Worm (Caenorhabditis elegans): ENCODE measurements around the gene ins-4.
A peak's percentile ranks its signal among the peaks of the same experiment; 100 is the strongest.

Gene ins-4

DNA sequence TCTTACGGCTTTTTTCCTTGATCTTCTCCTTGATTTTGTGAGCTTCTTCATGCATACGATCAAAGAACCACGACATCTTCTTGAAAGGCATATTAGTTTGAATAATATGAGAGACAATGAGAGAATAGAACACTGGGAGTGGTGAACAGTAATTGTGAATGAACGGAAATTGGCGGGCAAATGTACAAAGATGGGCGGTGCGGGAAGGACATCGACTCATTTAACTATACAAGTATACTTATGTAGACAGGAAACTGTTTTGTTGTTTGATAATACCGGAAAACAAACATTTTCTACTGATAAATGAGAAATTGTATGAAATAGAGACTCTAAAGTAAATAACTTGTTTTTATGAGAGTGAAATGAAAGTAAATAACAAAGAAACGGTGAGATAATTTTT is 48.9 kb downstream of the ins-4 start, which contains the start of gene R12C12.5:
Gene R12C12.5, minus strand, starts transcription at position 101 of the 400 bp plus-strand sequence.
- TF ChIP-seq madf-2 (tag; optimal IDR thresholded peaks at IDR 0.05) (no peak), unc-55 (GFP tag; optimal IDR thresholded peaks at IDR 0.05) (no peak), elt-4 (tag; optimal IDR thresholded peaks at IDR 0.05) (no peak), ceh-9 (tag; optimal IDR thresholded peaks at IDR 0.05) (no peak), unc-3 (GFP tag; conservative IDR thresholded peaks at IDR 0.05) (no peak), unc-3 (tag; optimal IDR thresholded peaks at IDR 0.05) (no peak), hlh-6 (tag; optimal IDR thresholded peaks at IDR 0.05) (no peak), tbx-7 (tag; optimal IDR thresholded peaks at IDR 0.05) (no peak), K02D7.2 (tag; optimal IDR thresholded peaks at IDR 0.05) (no peak), nhr-232 (tag; optimal IDR thresholded peaks at IDR 0.05) (no peak), pqm-1 (tag; optimal IDR thresholded peaks at IDR 0.05) (no peak), pax-1 (tag; optimal IDR thresholded peaks at IDR 0.05) (no peak), ceh-14 (tag; optimal IDR thresholded peaks at IDR 0.05) (no peak), ceh-18 (tag; optimal IDR thresholded peaks at IDR 0.05) (no peak), Y22D7AL.16 (tag; optimal IDR thresholded peaks at IDR 0.05) (no peak), gmeb-2 (tag; optimal IDR thresholded peaks at IDR 0.05) (no peak), nhr-11 (tag; optimal IDR thresholded peaks at IDR 0.05) (no peak), ceh-22 (tag; optimal IDR thresholded peaks at IDR 0.05) (no peak), unc-42 (tag; optimal IDR thresholded peaks at IDR 0.05) (no peak), ceh-6 (GFP tag; optimal IDR thresholded peaks at IDR 0.05) (no peak)

DNA sequence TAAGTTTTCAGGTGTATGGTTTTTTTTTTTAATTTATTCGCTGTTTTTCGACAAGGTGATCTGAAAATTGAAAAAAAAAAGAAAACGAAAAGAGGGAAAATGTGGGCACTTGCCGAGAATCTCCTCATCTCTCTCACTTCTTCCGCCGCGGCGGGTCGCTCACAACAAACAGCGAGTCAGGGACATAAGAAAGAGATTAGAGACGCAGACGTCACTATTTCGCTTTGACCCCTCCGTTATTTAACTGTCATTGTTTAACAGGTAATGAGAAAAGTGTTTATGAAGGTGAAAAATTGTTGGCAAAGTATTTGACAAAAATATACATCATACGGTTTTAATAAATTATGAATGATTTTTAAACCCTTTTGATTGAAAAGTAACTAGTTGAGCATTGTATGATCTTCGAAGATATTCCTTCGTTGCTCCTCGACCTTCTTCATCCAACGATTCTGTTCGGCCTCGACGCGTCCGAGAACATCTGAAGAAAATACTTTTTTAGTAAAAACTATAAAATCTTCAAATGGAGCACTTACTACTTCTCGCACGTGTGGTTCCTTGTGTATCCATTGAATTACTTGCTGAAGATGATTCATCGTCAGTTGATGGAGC is 50.0 kb downstream of the ins-4 start:
- TF ChIP-seq C38D4.7 (GFP tag; optimal IDR thresholded peaks at IDR 0.05), result no peak
- peak; percentile 6 for TF ChIP-seq ceh-18 (tag; optimal IDR thresholded peaks at IDR 0.05)

All from whole organism, late embryonic.